Fruit fly (Drosophila melanogaster) whole organism, prepupa: ENCODE results near the gene CG43131.

ENCODE experiments used
- Blimp-1 ChIP-seq: fragments of 200-800 bp; sonication (Bioruptor generic); optimal IDR thresholded peaks from 3 replicates; lab custom pipeline; 2017; ENCODE audit warnings: missing biosample characterization, missing genetic modification characterization, mild to moderate bottlenecking, moderate library complexity, missing genetic modification reagents
- CG10631 ChIP-seq: fragments of 200-800 bp; sonication (Bioruptor generic); optimal IDR thresholded peaks from 2 replicates; lab custom pipeline; 2016; ENCODE audit warnings: missing biosample characterization, missing genetic modification characterization
- CG10669 ChIP-seq: fragments of 200-800 bp; sonication (Bioruptor generic); optimal IDR thresholded peaks from 3 replicates; lab custom pipeline; 2018; ENCODE audit warnings: missing biosample characterization, mild to moderate bottlenecking, missing genetic modification characterization, moderate library complexity
- CG11294 ChIP-seq: fragments of 200-800 bp; sonication (Bioruptor generic); IDR thresholded peaks from 2 replicates; pipeline ENCODE4 v1.3.6; 2022; ENCODE audit warnings: missing biosample characterization, missing genetic modification characterization
- CG11762 ChIP-seq: fragments of 200-800 bp; sonication (Bioruptor generic); optimal IDR thresholded peaks from 3 replicates; lab custom pipeline; 2016; ENCODE audit warnings: missing biosample characterization, missing genetic modification characterization; ENCODE audit not compliant: insufficient read depth
- CG11902 ChIP-seq: fragments of 200-800 bp; sonication (Bioruptor generic); optimal IDR thresholded peaks from 3 replicates; lab custom pipeline; 2016; ENCODE audit warnings: missing biosample characterization, missing genetic modification characterization
- CG15336 ChIP-seq: fragments of 200-800 bp; sonication (Bioruptor generic); IDR thresholded peaks from 2 replicates; pipeline ENCODE4 v1.3.6; 2022; ENCODE audit warnings: missing biosample characterization, missing genetic modification characterization
- CG16779 ChIP-seq: fragments of 200-800 bp; sonication (Bioruptor generic); optimal IDR thresholded peaks from 3 replicates; lab custom pipeline; 2017; ENCODE audit warnings: missing biosample characterization, mild to moderate bottlenecking, missing genetic modification characterization
- CG32006 ChIP-seq: fragments of 200-800 bp; sonication (Bioruptor generic); optimal IDR thresholded peaks from 3 replicates; lab custom pipeline; 2017; ENCODE audit warnings: missing biosample characterization, mild to moderate bottlenecking, missing genetic modification characterization
- CG6163 ChIP-seq: fragments of 200-800 bp; sonication (Bioruptor generic); IDR thresholded peaks from 3 replicates; pipeline ENCODE4 v1.3.6; 2022; ENCODE audit warnings: missing biosample characterization, missing genetic modification characterization
- CG6276 ChIP-seq: fragments of 200-800 bp; sonication (Bioruptor generic); optimal IDR thresholded peaks from 2 replicates; lab custom pipeline; 2017; ENCODE audit warnings: missing biosample characterization, mild to moderate bottlenecking, missing genetic modification characterization
- CG6808 ChIP-seq: fragments of 200-800 bp; sonication (Bioruptor generic); optimal IDR thresholded peaks from 3 replicates; lab custom pipeline; 2017; ENCODE audit warnings: missing biosample characterization, missing genetic modification characterization, mild to moderate bottlenecking, moderate library complexity, missing genetic modification reagents
- CG7368 ChIP-seq: fragments of 200-800 bp; sonication (Bioruptor generic); optimal IDR thresholded peaks from 3 replicates; lab custom pipeline; 2016; ENCODE audit warnings: missing biosample characterization, missing genetic modification characterization
- CG8119 ChIP-seq: fragments of 200-800 bp; sonication (Bioruptor generic); IDR thresholded peaks from 3 replicates; pipeline ENCODE4 v1.3.6; 2022; ENCODE audit warnings: missing biosample characterization, missing genetic modification characterization
- CG8319 ChIP-seq: fragments of 200-800 bp; sonication (Bioruptor generic); optimal IDR thresholded peaks from 3 replicates; lab custom pipeline; 2016; ENCODE audit warnings: missing biosample characterization, missing genetic modification characterization
- CG8632 ChIP-seq: fragments of 200-800 bp; sonication (Bioruptor generic); optimal IDR thresholded peaks from 3 replicates; lab custom pipeline; 2016; ENCODE audit warnings: missing biosample characterization, missing genetic modification characterization
- CG9139 ChIP-seq: fragments of 200-800 bp; sonication (Bioruptor generic); optimal IDR thresholded peaks from 3 replicates; lab custom pipeline; 2017; ENCODE audit warnings: missing biosample characterization, mild to moderate bottlenecking, missing genetic modification characterization
- Eip78C ChIP-seq: fragments of 200-800 bp; sonication (Bioruptor generic); peaks from one replicate; lab custom pipeline; 2016; ENCODE audit warnings: missing biosample characterization, missing genetic modification characterization
- Eip93F ChIP-seq: fragments of 200-800 bp; sonication (Bioruptor generic); optimal IDR thresholded peaks from 2 replicates; lab custom pipeline; 2016; ENCODE audit warnings: missing biosample characterization, mild to moderate bottlenecking, missing genetic modification characterization
- Ets21C ChIP-seq: fragments of 200-800 bp; sonication (Bioruptor generic); optimal IDR thresholded peaks from 3 replicates; lab custom pipeline; 2016; ENCODE audit warnings: missing biosample characterization, missing genetic modification characterization
- Ets96B ChIP-seq: fragments of 200-800 bp; optimal IDR thresholded peaks from 2 replicates; lab custom pipeline; 2019; ENCODE audit warnings: missing biosample characterization, mild to moderate bottlenecking, missing genetic modification characterization, moderate library complexity
- Hr38 ChIP-seq: sonication (Bioruptor generic); optimal IDR thresholded peaks from 2 replicates; lab custom pipeline; 2016; ENCODE audit warnings: missing biosample characterization, missing genetic modification characterization
- Hr39 ChIP-seq: fragments of 200-800 bp; sonication (Bioruptor generic); optimal IDR thresholded peaks from 2 replicates; lab custom pipeline; 2016; ENCODE audit warnings: missing biosample characterization, missing genetic modification characterization
- Hr4 ChIP-seq: fragments of 200-800 bp; sonication (Bioruptor generic); optimal IDR thresholded peaks from 3 replicates; lab custom pipeline; 2016; ENCODE audit warnings: missing biosample characterization, missing genetic modification characterization
- OdsH ChIP-seq: fragments of 200-800 bp; sonication (Bioruptor generic); optimal IDR thresholded peaks from 3 replicates; lab custom pipeline; 2016; ENCODE audit warnings: missing biosample characterization, missing genetic modification characterization
- Smox ChIP-seq: fragments of 200-800 bp; sonication (Bioruptor generic); optimal IDR thresholded peaks from 3 replicates; lab custom pipeline; 2016; ENCODE audit warnings: missing biosample characterization, missing genetic modification characterization
- Sox15 ChIP-seq: fragments of 200-800 bp; sonication (Bioruptor generic); optimal IDR thresholded peaks from 3 replicates; lab custom pipeline; 2016; ENCODE audit warnings: missing biosample characterization, missing genetic modification characterization
- achi ChIP-seq: fragments of 200-800 bp; sonication (Bioruptor generic); optimal IDR thresholded peaks from 3 replicates; lab custom pipeline; 2016; ENCODE audit warnings: missing biosample characterization, missing genetic modification characterization
- acj6 ChIP-seq: fragments of 200-800 bp; sonication (Bioruptor generic); optimal IDR thresholded peaks from 3 replicates; lab custom pipeline; 2016; ENCODE audit warnings: missing biosample characterization, missing genetic modification characterization
- cyc ChIP-seq: fragments of 200-800 bp; sonication (Bioruptor generic); optimal IDR thresholded peaks from 3 replicates; lab custom pipeline; 2016; ENCODE audit warnings: missing biosample characterization, missing genetic modification characterization
- dac ChIP-seq: fragments of 200-800 bp; sonication (Bioruptor generic); optimal IDR thresholded peaks from 2 replicates; lab custom pipeline; 2017; ENCODE audit warnings: missing biosample characterization, mild to moderate bottlenecking, missing genetic modification characterization
- dsx ChIP-seq: fragments of 200-800 bp; optimal IDR thresholded peaks from 3 replicates; lab custom pipeline; 2019; ENCODE audit warnings: missing biosample characterization, mild to moderate bottlenecking, missing genetic modification characterization, moderate library complexity; ENCODE audit not compliant: poor library complexity, severe bottlenecking
- eg ChIP-seq: fragments of 200-800 bp; sonication (Bioruptor generic); IDR thresholded peaks from 3 replicates; pipeline ENCODE4 v1.3.6; 2022; ENCODE audit warnings: missing biosample characterization, missing genetic modification characterization
- esn ChIP-seq: fragments of 200-800 bp; sonication (Bioruptor generic); optimal IDR thresholded peaks from 2 replicates; lab custom pipeline; 2016; ENCODE audit warnings: missing biosample characterization, mild to moderate bottlenecking, missing genetic modification characterization, moderate library complexity
- fd59A ChIP-seq: fragments of 200-800 bp; sonication (Bioruptor generic); optimal IDR thresholded peaks from 2 replicates; lab custom pipeline; 2017; ENCODE audit warnings: missing biosample characterization, mild to moderate bottlenecking, missing genetic modification characterization, missing genetic modification reagents
- lz ChIP-seq: fragments of 200-800 bp; sonication (Bioruptor generic); optimal IDR thresholded peaks from 3 replicates; lab custom pipeline; 2016; ENCODE audit warnings: missing biosample characterization, missing genetic modification characterization
- net ChIP-seq: fragments of 200-800 bp; sonication (Bioruptor generic); optimal IDR thresholded peaks from 3 replicates; lab custom pipeline; 2016; ENCODE audit warnings: missing biosample characterization, missing genetic modification characterization
- pdm3 ChIP-seq: fragments of 200-800 bp; sonication (Bioruptor generic); optimal IDR thresholded peaks from 3 replicates; lab custom pipeline; 2016; ENCODE audit warnings: missing biosample characterization, missing genetic modification characterization
- salr ChIP-seq, 2 experiments: fragments of 200-800 bp; sonication (Bioruptor generic); optimal IDR thresholded peaks; 3 replicates each; lab custom pipeline; 2016 to 2018; ENCODE audit warnings: missing biosample characterization in 2 of 2, missing genetic modification characterization in 2 of 2, mild to moderate bottlenecking in 1 of 2
- spab ChIP-seq: fragments of 200-800 bp; sonication (Bioruptor generic); optimal IDR thresholded peaks from 2 replicates; lab custom pipeline; 2017; ENCODE audit warnings: missing biosample characterization, mild to moderate bottlenecking, missing genetic modification characterization, missing genetic modification reagents
- svp ChIP-seq: fragments of 200-800 bp; sonication (Bioruptor generic); peaks from one replicate; lab custom pipeline; 2016; ENCODE audit warnings: missing biosample characterization, missing genetic modification characterization
- topi ChIP-seq: fragments of 200-800 bp; sonication (Bioruptor generic); optimal IDR thresholded peaks from 3 replicates; lab custom pipeline; 2016; ENCODE audit warnings: missing biosample characterization, missing genetic modification characterization
- vri ChIP-seq: fragments of 200-800 bp; sonication (Bioruptor generic); optimal IDR thresholded peaks from 3 replicates; lab custom pipeline; 2016; ENCODE audit warnings: missing biosample characterization, mild to moderate bottlenecking, missing genetic modification characterization

CG43131 gene

DNA sequence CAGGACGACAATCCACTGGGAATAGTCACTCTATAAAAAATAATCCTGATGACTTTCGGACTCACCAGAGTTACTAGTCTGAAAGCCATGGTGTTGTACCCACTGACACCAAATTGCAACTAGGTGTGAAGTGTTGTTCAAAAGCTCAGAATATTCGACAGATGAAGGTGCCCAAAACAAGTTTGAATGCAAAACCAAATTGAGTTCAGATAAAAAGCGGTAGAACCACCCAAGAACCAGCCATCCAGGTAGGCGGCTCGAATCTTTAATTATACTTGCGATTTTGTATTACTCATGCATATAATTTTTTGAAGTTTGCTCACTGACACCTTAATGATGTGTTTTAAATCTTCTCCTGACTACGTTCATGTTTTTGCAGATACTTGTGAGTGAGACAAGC lies at the start of gene CG43131:
TSS of gene CG43131 (minus strand) at position 101 of the 400 bp plus-strand sequence.
- peak; percentile 11 for TF ChIP-seq svp (GFP tag; lab: Kevin White, UChicago)
- no peak for TF ChIP-seq CG6276 (GFP tag; lab: Kevin White, UChicago)

DNA sequence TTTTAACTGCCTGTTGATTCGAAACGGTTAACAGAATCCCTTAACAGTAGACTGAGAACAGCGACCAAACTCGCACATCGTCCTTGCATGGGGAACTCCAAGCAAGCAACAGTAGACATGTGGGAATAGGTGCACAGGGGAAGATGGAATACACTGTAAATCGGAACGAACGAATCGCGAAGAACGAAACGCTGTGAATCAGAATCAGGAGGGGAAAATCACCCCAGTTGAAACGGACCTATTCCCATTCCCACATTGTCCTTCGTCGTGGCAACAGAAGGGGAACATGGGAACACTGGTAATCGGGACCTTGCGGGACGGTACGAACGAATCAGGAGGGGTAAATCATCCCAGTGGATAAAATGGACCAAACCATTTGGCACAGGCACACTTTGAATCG lies 41.5 kb upstream of the CG43131 start, which contains the start of gene dpr16:
TSS of gene dpr16 (plus strand) at position 386 of the 400 bp plus-strand sequence.
- no peak for TF ChIP-seq Blimp-1 (GFP tag; lab: Kevin White, UChicago)
- TF ChIP-seq acj6 (GFP tag; lab: Kevin White, UChicago), result no peak
- TF ChIP-seq Hr39 (GFP tag; lab: Kevin White, UChicago), result no peak
- TF ChIP-seq CG8632 (GFP tag; lab: Kevin White, UChicago), result no peak
- TF ChIP-seq CG16779, result no peak
- TF ChIP-seq dsx (GFP tag; lab: Kevin White, UChicago), result peak; percentile 5
- TF ChIP-seq dac (GFP tag; lab: Kevin White, UChicago), result no peak
- TF ChIP-seq net, result no peak
- no peak for TF ChIP-seq CG6276 (GFP tag; lab: Kevin White, UChicago)
- TF ChIP-seq Eip93F (GFP tag; lab: Kevin White, UChicago), result no peak
- TF ChIP-seq Eip78C (GFP tag; lab: Kevin White, UChicago), result peak; percentile 16

DNA sequence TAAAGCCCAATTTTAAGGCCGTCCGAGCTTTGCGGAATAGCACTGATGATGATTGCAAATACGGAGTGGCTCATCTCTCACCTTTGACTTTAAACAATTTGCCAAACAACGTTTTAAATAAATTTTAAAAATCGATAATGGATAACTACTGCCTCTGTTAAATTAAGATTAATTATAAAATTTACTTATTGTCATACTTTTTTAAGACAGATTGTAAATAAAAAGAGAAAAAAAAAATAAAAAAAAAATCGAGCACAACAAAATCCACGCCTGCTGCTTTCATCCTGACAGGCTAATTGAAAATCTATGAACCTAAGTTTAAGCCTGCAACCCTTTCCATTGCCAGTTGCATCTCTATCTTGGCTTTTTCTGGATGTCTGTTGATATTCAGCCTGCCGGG lies 29.9 kb upstream of the CG43131 start, which contains the start of gene CG12589:
TSS of gene CG12589 (minus strand) at position 101 of the 400 bp plus-strand sequence.
- no peak for TF ChIP-seq pdm3
- TF ChIP-seq, all 60 proteins: peak for 0

DNA sequence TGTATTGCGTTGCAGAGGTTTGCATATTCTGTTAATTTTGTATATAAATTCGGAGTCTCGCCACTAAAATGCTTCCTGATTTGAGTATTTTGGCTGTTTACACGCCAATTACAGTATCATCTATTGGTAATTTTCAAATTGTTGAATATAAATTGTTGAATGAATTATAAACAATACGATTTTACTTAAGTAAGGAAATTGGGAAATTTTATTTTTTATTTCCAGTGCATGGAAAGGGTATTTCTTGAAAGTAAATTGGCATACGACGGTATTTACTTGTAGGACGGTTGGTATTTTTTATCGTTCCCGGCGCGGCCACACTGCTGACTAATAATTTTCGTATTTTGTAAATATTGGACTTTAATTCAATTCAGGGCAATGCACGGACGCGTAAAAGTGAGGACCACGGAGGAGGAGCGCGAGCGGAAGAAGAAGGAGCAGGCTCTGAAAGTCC lies 18.8 kb upstream of the CG43131 start, which contains the start of gene RabGGTa:
TSS of gene RabGGTa (plus strand) at position 298 of the 454 bp plus-strand sequence.
- TF ChIP-seq CG7368 (GFP tag; lab: Kevin White, UChicago) (peak; percentile 35), cyc (GFP tag; lab: Kevin White, UChicago) (peak; percentile 55), CG6163 (peak; percentile 73), CG15336 (peak; percentile 71), CG32006 (GFP tag; lab: Kevin White, UChicago) (peak; percentile 80), CG11294 (GFP tag; lab: Robert Waterston, UW) (peak; percentile 47; the same call in 1 of the 2 replicates), CG10631 (GFP tag; lab: Kevin White, UChicago) (peak; percentile 72), esn (peak; percentile 77), dsx (GFP tag; lab: Kevin White, UChicago) (peak; percentile 37), CG8119 (GFP tag; lab: Robert Waterston, UW) (peak; percentile 78), lz (peak; percentile 75), fd59A (GFP tag; lab: Kevin White, UChicago) (peak; percentile 5), spab (GFP tag; lab: Kevin White, UChicago) (peak; percentile 8), Hr39 (GFP tag; lab: Kevin White, UChicago) (peak; percentile 73), pdm3 (peak; percentile 70), CG16779 (peak; percentile 15), CG6276 (GFP tag; lab: Kevin White, UChicago) (peak; percentile 59), CG11762 (GFP tag; lab: Kevin White, UChicago) (peak; percentile 46), OdsH (GFP tag; lab: Kevin White, UChicago) (peak; percentile 73), net (peak; percentile 50), CG10669 (GFP tag; lab: Kevin White, UChicago) (peak; percentile 69), topi (GFP tag; lab: Kevin White, UChicago) (peak; percentile 72), eg (peak; percentile 76), Eip93F (GFP tag; lab: Kevin White, UChicago) (no peak), Eip78C (GFP tag; lab: Kevin White, UChicago) (peak; percentile 88), Hr4 (GFP tag; lab: Kevin White, UChicago) (peak; percentile 78), Sox15 (peak; percentile 29), CG11902 (GFP tag; lab: Kevin White, UChicago) (peak; percentile 25), CG9139 (no peak), CG6808 (peak; percentile 54), achi (GFP tag; lab: Kevin White, UChicago) (peak; percentile 69), Ets96B (tag; lab: Kevin White, UChicago) (peak; percentile 64), vri (GFP tag; lab: Kevin White, UChicago) (peak; percentile 8), Blimp-1 (GFP tag; lab: Kevin White, UChicago) (peak; percentile 17), svp (GFP tag; lab: Kevin White, UChicago) (peak; percentile 87), dac (GFP tag; lab: Kevin White, UChicago) (peak; percentile 24), salr (GFP tag; optimal IDR thresholded peaks at IDR 0.05; lab: Kevin White, UChicago) (peak; percentile 26 to 48), CG8319 (GFP tag; lab: Kevin White, UChicago) (no peak), Ets21C (GFP tag; lab: Kevin White, UChicago) (peak; percentile 52), Smox (GFP tag; lab: Kevin White, UChicago) (peak; percentile 73), Hr38 (GFP tag; lab: Kevin White, UChicago) (no peak)
